In the genomic region with DNA sequence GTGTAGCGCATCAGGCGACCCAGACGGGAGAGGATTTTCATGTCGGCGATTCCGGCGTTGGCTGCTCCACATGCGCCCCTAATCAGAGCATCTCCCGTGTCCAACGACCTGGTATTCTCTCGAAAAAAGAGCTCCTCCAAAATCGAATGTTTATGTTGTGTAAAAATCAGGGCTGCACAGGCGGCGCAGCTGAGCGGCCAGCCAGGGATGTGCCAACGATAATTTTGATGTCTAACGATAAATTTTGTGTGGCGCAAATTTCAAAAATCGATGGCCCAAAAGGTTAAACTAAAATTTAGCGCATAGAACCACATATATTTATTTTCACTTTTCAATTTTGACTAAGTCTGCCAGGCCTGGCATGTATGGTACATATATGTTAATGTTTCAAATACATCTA, we compare ENCODE assay signal across 1 fruit fly cellular context.
A peak's percentile ranks its signal among the peaks of the same experiment; 100 is the strongest.
TF ChIP-seq lines count a peak whose summit lies in the region.

TSS of gene CG9240 (minus strand) at position 213 of the 400 bp plus-strand sequence.

TF ChIP-seq in whole organism, embryonic, 481 proteins besides CTCF, POLR2A, EP300 and RAD21 (continued from another document):
- TF ChIP-seq CG10267 (tag; optimal IDR thresholded peaks at IDR 0.05; lab: Kevin White, UChicago) (peak; percentile 4), trem (tag; optimal IDR thresholded peaks at IDR 0.05; lab: Kevin White, UChicago) (peak; percentile 5), CG17186 (GFP tag; optimal IDR thresholded peaks at IDR 0.05; lab: Kevin White, UChicago) (peak; percentile 42), bigmax (GFP tag; optimal IDR thresholded peaks at IDR 0.05; lab: Kevin White, UChicago) (no peak), CG12659 (GFP tag; optimal IDR thresholded peaks at IDR 0.05; lab: Kevin White, UChicago) (peak; percentile 6), Pdp1 (GFP tag; optimal IDR thresholded peaks at IDR 0.05; lab: Kevin White, UChicago) (peak in 1 of 2 experiments; percentile 84), B-H2 (GFP tag; optimal IDR thresholded peaks at IDR 0.05; lab: Kevin White, UChicago) (peak; percentile 8), CG1603 (tag; optimal IDR thresholded peaks at IDR 0.05; lab: Kevin White, UChicago) (peak; percentile 60), CG3281 (GFP tag; optimal IDR thresholded peaks at IDR 0.05; lab: Kevin White, UChicago) (peak; percentile 25), Dref (GFP tag; IDR thresholded peaks at IDR 0.05; lab: Robert Waterston, UW) (peak; percentile 78), CG13287 (GFP tag; IDR thresholded peaks at IDR 0.05; lab: Robert Waterston, UW; ENCODE audit: partially characterized antibody) (peak; percentile 32; the same call in 1 of the 2 replicates), ato (GFP tag; IDR thresholded peaks at IDR 0.05; lab: Robert Waterston, UW; ENCODE audit: partially characterized antibody) (peak; percentile 22; the same call in 1 of the 2 replicates), psq (GFP tag; optimal IDR thresholded peaks at IDR 0.05; lab: Kevin White, UChicago) (no peak), ftz-f1 (GFP tag; optimal IDR thresholded peaks at IDR 0.05; lab: Kevin White, UChicago) (no peak), CG7928 (GFP tag; optimal IDR thresholded peaks at IDR 0.05; lab: Kevin White, UChicago) (peak; percentile 98), phol (tag; optimal IDR thresholded peaks at IDR 0.05; lab: Kevin White, UChicago) (peak; percentile 12), Scr (GFP tag; IDR thresholded peaks at IDR 0.05; lab: Robert Waterston, UW; ENCODE audit: partially characterized antibody) (peak; percentile 25; the same call in 1 of the 2 replicates), Bgb (GFP tag; IDR thresholded peaks at IDR 0.05; lab: Robert Waterston, UW; ENCODE audit: partially characterized antibody) (0 out of 2 replicates have a peak, but pooled peaks have one; percentile 16), YL-1 (GFP tag; optimal IDR thresholded peaks at IDR 0.05; lab: Kevin White, UChicago) (peak; percentile 41), HLH4C (GFP tag; IDR thresholded peaks at IDR 0.05; lab: Robert Waterston, UW; ENCODE audit: partially characterized antibody) (peak; percentile 35; the same call in 1 of the 3 replicates), Dll (GFP tag; IDR thresholded peaks at IDR 0.05; lab: Robert Waterston, UW; ENCODE audit: partially characterized antibody) (peak; percentile 46; the same call in 1 of the 4 replicates), CG13894 (tag; optimal IDR thresholded peaks at IDR 0.05; lab: Kevin White, UChicago) (peak; percentile 36), Dad (GFP tag; optimal IDR thresholded peaks at IDR 0.05; lab: Kevin White, UChicago) (no peak), row (GFP tag; IDR thresholded peaks at IDR 0.05; lab: Robert Waterston, UW) (no peak; the same call in 2 of the 3 replicates), Sry-δ (GFP tag; optimal IDR thresholded peaks at IDR 0.05; lab: Kevin White, UChicago) (peak; percentile 47), amos (GFP tag; IDR thresholded peaks at IDR 0.05; lab: Robert Waterston, UW; ENCODE audit: partially characterized antibody) (peak; percentile 28; the same call in 1 of the 2 replicates), ase (GFP tag; IDR thresholded peaks at IDR 0.05; lab: Robert Waterston, UW) (no peak), Jarid2 (GFP tag; optimal IDR thresholded peaks at IDR 0.05; lab: Kevin White, UChicago) (no peak), CG10979 (tag; optimal IDR thresholded peaks at IDR 0.05; lab: Kevin White, UChicago) (no peak), CG9215 (GFP tag; IDR thresholded peaks at IDR 0.05; lab: Robert Waterston, UW) (no peak), MBD-R2 (GFP tag; IDR thresholded peaks at IDR 0.05; lab: Robert Waterston, UW) (peak; percentile 87), CG15514 (GFP tag; optimal IDR thresholded peaks at IDR 0.05; lab: Kevin White, UChicago) (peak; percentile 69), nom (GFP tag; optimal IDR thresholded peaks at IDR 0.05; lab: Kevin White, UChicago) (peak; percentile 2), CG2116 (GFP tag; optimal IDR thresholded peaks at IDR 0.05; lab: Kevin White, UChicago) (peak; percentile 94), unc-4 (GFP tag; IDR thresholded peaks at IDR 0.05; lab: Robert Waterston, UW; ENCODE audit: partially characterized antibody) (0 out of 2 replicates have a peak, but pooled peaks have one; percentile 21)
